Worm (Caenorhabditis elegans) whole organism, early embryonic: Measurements from ENCODE around the gene C16E9.1.

ENCODE experiments used
- B0310.2 ChIP-seq: sonication (generic microtip); optimal IDR thresholded peaks from 2 replicates; lab custom pipeline; 2016; ENCODE audit warnings: mild to moderate bottlenecking, missing genetic modification characterization, missing compliant biosample characterization
- F13C5.2 ChIP-seq: sonication (generic microtip); optimal IDR thresholded peaks from 2 replicates; lab custom pipeline; 2017; ENCODE audit warnings: mild to moderate bottlenecking, missing genetic modification characterization, inconsistent platforms, missing compliant biosample characterization
- aly-1 ChIP-seq: sonication (generic microtip); optimal IDR thresholded peaks from 2 replicates; lab custom pipeline; 2016; ENCODE audit warnings: missing genetic modification characterization, missing compliant biosample characterization
- ama-1 ChIP-seq: fragments of 150-350 bp; optimal IDR thresholded peaks from 2 replicates; lab custom pipeline; 2014
- ceh-13 ChIP-seq: fragments of 200-800 bp; sonication (Bioruptor generic); optimal IDR thresholded peaks from 2 replicates; lab custom pipeline; 2018; ENCODE audit warnings: mild to moderate bottlenecking, missing genetic modification characterization, missing compliant biosample characterization
- ceh-36 ChIP-seq: sonication (generic microtip); optimal IDR thresholded peaks from 2 replicates; lab custom pipeline; 2016; ENCODE audit warnings: missing genetic modification characterization, inconsistent platforms, missing compliant biosample characterization
- ets-7 ChIP-seq: sonication (generic microtip); optimal IDR thresholded peaks from 2 replicates; lab custom pipeline; 2016; ENCODE audit warnings: missing genotype, missing genetic modification characterization, missing compliant biosample characterization
- flt-1 ChIP-seq: fragments of 200-800 bp; sonication (Bioruptor generic); IDR thresholded peaks from 2 replicates; pipeline ENCODE4 v1.3.6; 2022; ENCODE audit warnings: missing genetic modification characterization, missing compliant biosample characterization
- hmbx-1 ChIP-seq: sonication (generic microtip); optimal IDR thresholded peaks from 2 replicates; lab custom pipeline; 2016; ENCODE audit warnings: mild to moderate bottlenecking, missing genetic modification characterization, missing compliant biosample characterization
- hmg-4 ChIP-seq: fragments of 200-800 bp; sonication (Bioruptor generic); optimal IDR thresholded peaks from 2 replicates; lab custom pipeline; 2018; ENCODE audit warnings: mild to moderate bottlenecking, missing genetic modification characterization, missing compliant biosample characterization
- hnd-1 ChIP-seq: sonication (generic microtip); optimal IDR thresholded peaks from 2 replicates; lab custom pipeline; 2016; ENCODE audit warnings: missing genetic modification characterization, missing compliant biosample characterization
- pes-1 ChIP-seq: fragments of 200-800 bp; sonication (Bioruptor generic); IDR thresholded peaks from 2 replicates; pipeline ENCODE4 v1.3.6; 2022; ENCODE audit warnings: missing genetic modification reagents, missing genetic modification characterization, missing compliant biosample characterization
- scrt-1 ChIP-seq: fragments of 200-800 bp; sonication (Bioruptor generic); IDR thresholded peaks from 2 replicates; pipeline ENCODE4 v1.3.6; 2022; ENCODE audit warnings: missing genetic modification characterization, missing compliant biosample characterization
- sea-1 ChIP-seq: fragments of 200-800 bp; sonication (Bioruptor generic); conservative IDR thresholded peaks from 2 replicates; pipeline ENCODE4 v1.3.6; 2022; ENCODE audit warnings: missing genetic modification characterization, missing compliant biosample characterization
- tbx-11 ChIP-seq: fragments of 200-800 bp; sonication (Bioruptor generic); IDR thresholded peaks from 2 replicates; pipeline ENCODE4 v1.3.6; 2022; ENCODE audit warnings: missing genetic modification characterization, missing compliant biosample characterization
- tbx-37 ChIP-seq: fragments of 200-800 bp; sonication (Bioruptor generic); conservative IDR thresholded peaks from 2 replicates; pipeline ENCODE4 v1.3.6; 2022; ENCODE audit warnings: missing genetic modification reagents, missing genetic modification characterization, missing compliant biosample characterization
- tra-4 ChIP-seq: sonication (generic microtip); optimal IDR thresholded peaks from 2 replicates; lab custom pipeline; 2017; ENCODE audit warnings: missing genetic modification characterization, missing compliant biosample characterization

C16E9.1 gene

ce11 chrX:6968553-6968952, 28.5 kb downstream of the C16E9.1 start:
- TF ChIP-seq sea-1 (GFP tag; lab: Robert Waterston, UW) (no peak), tra-4 (tag; lab: Kevin White, UChicago) (no peak), pes-1 (no peak), aly-1 (tag; lab: Kevin White, UChicago) (no peak), B0310.2 (tag; lab: Kevin White, UChicago) (no peak), scrt-1 (GFP tag; lab: Robert Waterston, UW) (no peak), ama-1 (no peak), hmbx-1 (no peak), ets-7 (tag; lab: Kevin White, UChicago) (no peak), F13C5.2 (tag; lab: Kevin White, UChicago) (no peak), ceh-13 (GFP tag; lab: Kevin White, UChicago) (no peak), ceh-36 (tag; lab: Kevin White, UChicago) (no peak), hmg-4 (GFP tag; lab: Kevin White, UChicago) (no peak), flt-1 (GFP tag; lab: Robert Waterston, UW) (no peak), tbx-11 (GFP tag; lab: Robert Waterston, UW) (no peak), hnd-1 (tag; lab: Kevin White, UChicago) (no peak)

ce11 chrX:6970134-6970533, 30.1 kb downstream of the C16E9.1 start:
- no peak for TF ChIP-seq hmbx-1

- no peak for TF ChIP-seq B0310.2 (tag; lab: Kevin White, UChicago)
Measured at ce11 chrX:6971301-6971700, 31.3 kb downstream of the C16E9.1 start.

- TF ChIP-seq ceh-36 (tag; lab: Kevin White, UChicago) = no peak
- TF ChIP-seq hmbx-1 = no peak
- TF ChIP-seq ets-7 (tag; lab: Kevin White, UChicago) = no peak
- no peak for TF ChIP-seq hnd-1 (tag; lab: Kevin White, UChicago)
- no peak for TF ChIP-seq pes-1
- TF ChIP-seq F13C5.2 (tag; lab: Kevin White, UChicago) = no peak
- TF ChIP-seq scrt-1 (GFP tag; lab: Robert Waterston, UW) = no peak
- no peak for TF ChIP-seq aly-1 (tag; lab: Kevin White, UChicago)
- no peak for TF ChIP-seq ceh-13 (GFP tag; lab: Kevin White, UChicago)
- TF ChIP-seq tra-4 (tag; lab: Kevin White, UChicago) = no peak
Measured at ce11 chrX:6988212-6988611, 48.2 kb downstream of the C16E9.1 start.

ce11 chrX:6989342-6989741, 49.3 kb downstream of the C16E9.1 start, which contains the start of gene F01E11.18:
TSS of gene F01E11.18 (plus strand) at chrX:6989642.
- TF ChIP-seq hnd-1 (tag; lab: Kevin White, UChicago) (no peak), ceh-36 (tag; lab: Kevin White, UChicago) (no peak), hmg-4 (GFP tag; lab: Kevin White, UChicago) (no peak), aly-1 (tag; lab: Kevin White, UChicago) (no peak), ama-1 (no peak), hmbx-1 (no peak), tbx-37 (GFP tag; lab: Robert Waterston, UW) (no peak), ets-7 (tag; lab: Kevin White, UChicago) (no peak), F13C5.2 (tag; lab: Kevin White, UChicago) (no peak), tra-4 (tag; lab: Kevin White, UChicago) (no peak), sea-1 (GFP tag; lab: Robert Waterston, UW) (no peak), scrt-1 (GFP tag; lab: Robert Waterston, UW) (no peak), B0310.2 (tag; lab: Kevin White, UChicago) (no peak), ceh-13 (GFP tag; lab: Kevin White, UChicago) (no peak), flt-1 (GFP tag; lab: Robert Waterston, UW) (no peak), pes-1 (no peak), tbx-11 (GFP tag; lab: Robert Waterston, UW) (no peak)

- TF ChIP-seq ceh-36 (tag; lab: Kevin White, UChicago) = no peak
Measured at ce11 chrX:6991427-6991826, 51.4 kb downstream of the C16E9.1 start, which contains the start of gene ugt-57. TSS of gene ugt-57 (plus strand) at chrX:6991727.
